Fruit fly (Drosophila melanogaster): ENCODE results near the gene Stt3A.
A peak's percentile ranks its signal among the peaks of the same experiment; 100 is the strongest.

Gene Stt3A

dm6 chrX:21044278-21044830, 9.4 kb downstream of the Stt3A start (continued):
- peak; percentile 20 for TF ChIP-seq pzg (GFP tag; optimal IDR thresholded peaks at IDR 0.05)
- TF ChIP-seq CG18011 (GFP tag; optimal IDR thresholded peaks at IDR 0.05), result no peak
- TF ChIP-seq Sin3A (optimal IDR thresholded peaks at IDR 0.05), result no peak
- TF ChIP-seq CG1024 (GFP tag; IDR thresholded peaks at IDR 0.05), result no peak
- TF ChIP-seq CG18764 (GFP tag; optimal IDR thresholded peaks at IDR 0.05), result no peak
- TF ChIP-seq CG16779 (GFP tag; IDR thresholded peaks at IDR 0.05), result no peak
- no peak for TF ChIP-seq CG9817 (tag; optimal IDR thresholded peaks at IDR 0.05)
- TF ChIP-seq CG13424 (tag; optimal IDR thresholded peaks at IDR 0.05), result no peak
- no peak for TF ChIP-seq az2 (GFP tag; optimal IDR thresholded peaks at IDR 0.05)
- TF ChIP-seq Drgx (GFP tag; IDR thresholded peaks at IDR 0.05), result peak; percentile 36; the same call in 1 of the 2 replicates
- peak; percentile 10 for TF ChIP-seq vvl (GFP tag; IDR thresholded peaks at IDR 0.05)
- TF ChIP-seq lbe (GFP tag; optimal IDR thresholded peaks at IDR 0.05), result peak; percentile 23
- TF ChIP-seq CG11696 (GFP tag; IDR thresholded peaks at IDR 0.05), result no peak
- TF ChIP-seq Rx (GFP tag; IDR thresholded peaks at IDR 0.05), result no peak
- no peak for TF ChIP-seq Stat92E (GFP tag; optimal IDR thresholded peaks at IDR 0.05)
- no peak for TF ChIP-seq bowl (GFP tag; IDR thresholded peaks at IDR 0.05)
- no peak for TF ChIP-seq CG12104 (GFP tag; optimal IDR thresholded peaks at IDR 0.05)

dm6 chrX:21042638-21043513, 10.9 kb downstream of the Stt3A start:
- TF ChIP-seq CG1792 (GFP tag; optimal IDR thresholded peaks at IDR 0.05) (no peak), pfk (GFP tag; optimal IDR thresholded peaks at IDR 0.05) (peak; percentile 8), CG18619 (GFP tag; optimal IDR thresholded peaks at IDR 0.05) (peak; percentile 80), CG10654 (GFP tag; optimal IDR thresholded peaks at IDR 0.05) (peak; percentile 66), CG7987 (GFP tag; optimal IDR thresholded peaks at IDR 0.05) (peak; percentile 48), CG10979 (tag; optimal IDR thresholded peaks at IDR 0.05) (peak; percentile 90), CG2120 (GFP tag; optimal IDR thresholded peaks at IDR 0.05) (peak; percentile 73), Ets65A (GFP tag) (peak; percentile 77), CG31224 (GFP tag; IDR thresholded peaks at IDR 0.05) (peak; percentile 75), danr (GFP tag; IDR thresholded peaks at IDR 0.05) (peak; percentile 78), Drgx (GFP tag; IDR thresholded peaks at IDR 0.05) (peak; percentile 94), CG10366 (GFP tag; IDR thresholded peaks at IDR 0.05) (peak; percentile 89), CG5180 (GFP tag; optimal IDR thresholded peaks at IDR 0.05) (peak; percentile 75), CTCF (GFP tag; optimal IDR thresholded peaks at IDR 0.05) (peak; percentile 61), CG15011 (GFP tag; optimal IDR thresholded peaks at IDR 0.05) (peak; percentile 67), repo (GFP tag; optimal IDR thresholded peaks at IDR 0.05) (no peak), Awh (GFP tag; IDR thresholded peaks at IDR 0.05) (peak; percentile 87), wdn (GFP tag; IDR thresholded peaks at IDR 0.05) (peak; percentile 74), cas (GFP tag; IDR thresholded peaks at IDR 0.05) (peak; percentile 79), CG6765 (GFP tag; optimal IDR thresholded peaks at IDR 0.05) (peak; percentile 84), Ssrp (tag; optimal IDR thresholded peaks at IDR 0.05) (peak; percentile 84), corto (GFP tag; optimal IDR thresholded peaks at IDR 0.05) (peak; percentile 71), cad (GFP tag; optimal IDR thresholded peaks at IDR 0.05) (no peak), grn (GFP tag; optimal IDR thresholded peaks at IDR 0.05) (no peak), CG12155 (GFP tag; optimal IDR thresholded peaks at IDR 0.05) (peak; percentile 84), Elba2 (GFP tag; optimal IDR thresholded peaks at IDR 0.05) (no peak), eve (GFP tag; optimal IDR thresholded peaks at IDR 0.05) (no peak), Trl (optimal IDR thresholded peaks at IDR 0.05) (no peak), Trl (GFP tag; optimal IDR thresholded peaks at IDR 0.05) (no peak), CG3838 (GFP tag; optimal IDR thresholded peaks at IDR 0.05) (peak; percentile 31), CG17612 (GFP tag; IDR thresholded peaks at IDR 0.05) (peak; percentile 71; the same call in 1 of the 2 replicates), Ets97D (GFP tag; optimal IDR thresholded peaks at IDR 0.05) (no peak), CG10209 (GFP tag; optimal IDR thresholded peaks at IDR 0.05) (peak; percentile 89), knrl (GFP tag; IDR thresholded peaks at IDR 0.05; ENCODE audit: partially characterized antibody) (0 out of 3 replicates have a peak, but pooled peaks have one; percentile 33)
